Worm (Caenorhabditis elegans) whole organism, L4 larva: ENCODE results near the gene M110.7.

Experiments
- dpl-1 ChIP-seq: fragments of 150-350 bp; optimal IDR thresholded peaks from 2 replicates; lab custom pipeline; 2014; ENCODE audit warnings: missing biosample characterization, missing genetic modification reagents, missing genetic modification characterization
- madf-9 ChIP-seq: fragments of 200-800 bp; sonication (Bioruptor generic); conservative IDR thresholded peaks from 2 replicates; pipeline ENCODE4 v1.3.6; 2022; ENCODE audit warnings: missing genetic modification reagents, missing genetic modification characterization, missing compliant biosample characterization

- TF ChIP-seq madf-9 (GFP tag; lab: Robert Waterston, UW): no peak
- no peak for TF ChIP-seq dpl-1 (GFP tag; lab: Kevin White, UChicago)
Observed at ce11 chrII:8204039-8204438, 28.6 kb upstream of the M110.7 start, which contains the start of gene col-76.
